Worm (Caenorhabditis elegans) whole organism, L2 larva: Measurements from ENCODE around the gene coh-4.

ENCODE experiments used
- ceh-82 ChIP-seq: fragments of 150-350 bp; optimal IDR thresholded peaks from 2 replicates; lab custom pipeline; 2014; ENCODE audit warnings: missing biosample characterization, missing genetic modification characterization
- egl-27 ChIP-seq: sonication (generic microtip); optimal IDR thresholded peaks from 3 replicates; lab custom pipeline; 2017; ENCODE audit warnings: missing biosample characterization, missing genetic modification reagents, missing genetic modification characterization
- lin-13 ChIP-seq: fragments of 150-350 bp; optimal IDR thresholded peaks from 2 replicates; lab custom pipeline; 2014; ENCODE audit warnings: missing biosample characterization, missing genetic modification reagents, missing genetic modification characterization
- nhr-12 ChIP-seq: fragments of 150-350 bp; optimal IDR thresholded peaks from 2 replicates; lab custom pipeline; 2014; ENCODE audit warnings: missing biosample characterization, missing genetic modification characterization
- skn-1 ChIP-seq: sonication (generic microtip); optimal IDR thresholded peaks from 2 replicates; lab custom pipeline; 2017; ENCODE audit warnings: missing biosample characterization, missing genetic modification characterization
- sma-9 ChIP-seq, 2 experiments: fragments of 150-350 bp in 1 of 2; sonication (generic microtip) in 1 of 2; optimal IDR thresholded peaks; 2 replicates each; lab custom pipeline; 2014 to 2016; ENCODE audit warnings: missing genetic modification characterization in 2 of 2, mild to moderate bottlenecking in 1 of 2, missing biosample characterization in 1 of 2, missing compliant biosample characterization in 1 of 2, missing genetic modification reagents in 1 of 2, moderate library complexity in 1 of 2
- snpc-4 ChIP-seq: fragments of 150-350 bp; optimal IDR thresholded peaks from 2 replicates; lab custom pipeline; 2014; ENCODE audit warnings: missing biosample characterization, missing genetic modification characterization
- unc-55 ChIP-seq: fragments of 150-350 bp; sonication (generic microtip); optimal IDR thresholded peaks from 3 replicates; lab custom pipeline; 2014; ENCODE audit warnings: missing biosample characterization, missing genetic modification reagents, missing genetic modification characterization
- unc-62 ChIP-seq: fragments of 150-350 bp; optimal IDR thresholded peaks from 2 replicates; lab custom pipeline; 2014; ENCODE audit warnings: missing biosample characterization, missing genetic modification reagents, missing genetic modification characterization

DNA sequence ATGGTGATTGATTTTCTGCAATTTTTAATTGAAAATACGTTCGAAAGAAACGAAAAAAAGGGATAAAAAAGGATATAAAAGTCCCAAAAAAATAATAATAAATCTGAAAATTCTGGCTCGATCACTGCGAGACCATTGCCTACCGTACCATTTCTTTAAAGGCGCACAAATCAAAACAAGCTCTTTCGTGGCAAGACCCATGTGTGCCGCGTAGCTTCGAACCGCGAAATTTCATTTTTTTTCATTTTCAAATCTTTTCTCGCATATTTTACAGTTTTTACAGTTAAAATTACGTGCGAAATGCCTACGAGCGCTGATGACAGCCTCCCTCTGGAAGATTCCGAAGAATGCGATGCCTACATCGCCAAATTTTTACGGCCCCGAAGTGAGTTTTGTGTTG, at the start of gene coh-4, which contains the start of gene pid-5:
- TF ChIP-seq lin-13 (GFP tag; lab: Kevin White, UChicago) (no peak), egl-27 (tag; lab: Kevin White, UChicago) (no peak), nhr-12 (tag; lab: Kevin White, UChicago) (no peak), skn-1 (tag; lab: Kevin White, UChicago) (no peak), sma-9 (GFP tag; optimal IDR thresholded peaks at IDR 0.05; lab: Kevin White, UChicago) (no peak), sma-9 (tag; optimal IDR thresholded peaks at IDR 0.05; lab: Kevin White, UChicago) (no peak), ceh-82 (no peak), unc-62 (GFP tag; lab: Kevin White, UChicago) (no peak), unc-55 (GFP tag; lab: Kevin White, UChicago) (no peak), snpc-4 (tag; lab: Kevin White, UChicago) (no peak)
